Fruit fly (Drosophila melanogaster) whole organism, wandering third instar larva: ENCODE measurements around the gene Acbp5.

Experiments used
- CG32264 ChIP-seq: fragments of 200-800 bp; sonication (Bioruptor generic); optimal IDR thresholded peaks from 2 replicates; lab custom pipeline; 2016; ENCODE audit warnings: missing biosample characterization, missing genetic modification characterization
- Dfd ChIP-seq: fragments of >200 bp; optimal IDR thresholded peaks from 2 replicates; lab custom pipeline; 2017; ENCODE audit warnings: missing biosample characterization, missing genetic modification characterization
- GATAd ChIP-seq: sonication (Bioruptor generic); optimal IDR thresholded peaks from 2 replicates; lab custom pipeline; 2016; ENCODE audit warnings: missing biosample characterization, missing genetic modification characterization
- Hr78 ChIP-seq: fragments of >200 bp; optimal IDR thresholded peaks from 2 replicates; lab custom pipeline; 2017; ENCODE audit warnings: missing biosample characterization, missing genetic modification characterization
- Mio ChIP-seq: sonication (Bioruptor generic); optimal IDR thresholded peaks from 2 replicates; lab custom pipeline; 2016; ENCODE audit warnings: missing biosample characterization, missing genetic modification characterization
- OdsH ChIP-seq: fragments of 200-800 bp; sonication (Bioruptor generic); optimal IDR thresholded peaks from 2 replicates; lab custom pipeline; 2016; ENCODE audit warnings: missing biosample characterization, mild to moderate bottlenecking, missing genetic modification characterization
- Rel ChIP-seq, 2 experiments: fragments of 200-800 bp; sonication (Bioruptor generic) in 1 of 2; optimal IDR thresholded peaks; 2 replicates in 1 of 2; 3 replicates in 1 of 2; lab custom pipeline; 2016 to 2019; ENCODE audit warnings: mild to moderate bottlenecking in 2 of 2, missing biosample characterization in 2 of 2, missing genetic modification characterization in 2 of 2, moderate library complexity in 1 of 2
- Vsx2 ChIP-seq: fragments of 200-300, 225-300 bp; sonication (Bioruptor generic); optimal IDR thresholded peaks from 2 replicates; lab custom pipeline; 2018; ENCODE audit warnings: missing biosample characterization, missing genetic modification characterization; ENCODE audit not compliant: partially characterized antibody
- dmrt93B ChIP-seq: fragments of 200-800 bp; sonication (Bioruptor generic); optimal IDR thresholded peaks from 2 replicates; lab custom pipeline; 2018; ENCODE audit warnings: missing biosample characterization, mild to moderate bottlenecking, missing genetic modification characterization
- fru ChIP-seq: fragments of 200-800 bp; sonication (Bioruptor generic); optimal IDR thresholded peaks from 3 replicates; lab custom pipeline; 2016; ENCODE audit warnings: missing biosample characterization, mild to moderate bottlenecking, missing genetic modification characterization
- lola ChIP-seq: fragments of >200 bp; optimal IDR thresholded peaks from 2 replicates; lab custom pipeline; 2017; ENCODE audit warnings: missing biosample characterization, missing genetic modification characterization
- psq ChIP-seq: fragments of 200-800 bp; sonication (Bioruptor generic); optimal IDR thresholded peaks from 3 replicates; lab custom pipeline; 2017; ENCODE audit warnings: missing biosample characterization, mild to moderate bottlenecking, missing genetic modification characterization, moderate library complexity
- sage ChIP-seq: fragments of 200-800 bp; sonication (Bioruptor generic); optimal IDR thresholded peaks from 2 replicates; lab custom pipeline; 2016; ENCODE audit warnings: missing biosample characterization, mild to moderate bottlenecking, missing genetic modification characterization
- usp ChIP-seq: fragments of >200 bp; optimal IDR thresholded peaks from 2 replicates; lab custom pipeline; 2017; ENCODE audit warnings: missing biosample characterization, missing genetic modification characterization

- TF ChIP-seq lola (no peak), psq (GFP tag; lab: Kevin White, UChicago) (no peak), fru (GFP tag; lab: Kevin White, UChicago) (no peak), GATAd (GFP tag; lab: Kevin White, UChicago) (no peak), OdsH (GFP tag; lab: Kevin White, UChicago) (no peak), sage (GFP tag; lab: Kevin White, UChicago) (no peak), CG32264 (GFP tag; lab: Kevin White, UChicago) (no peak), Vsx2 (GFP tag; lab: Kevin White, UChicago) (no peak), Dfd (GFP tag; lab: Kevin White, UChicago) (no peak), Rel (GFP tag; optimal IDR thresholded peaks at IDR 0.05; lab: Kevin White, UChicago) (no peak), Rel (tag; optimal IDR thresholded peaks at IDR 0.05; lab: Kevin White, UChicago) (no peak), dmrt93B (GFP tag; lab: Kevin White, UChicago) (no peak), Hr78 (GFP tag; lab: Kevin White, UChicago) (no peak), Mio (GFP tag; lab: Kevin White, UChicago) (no peak), usp (GFP tag; lab: Kevin White, UChicago) (no peak)
These were observed 34.8 kb downstream of the Acbp5 start, which contains the start of gene Fhos for dm6 chr3L:8753592-8753991.
